Fruit fly (Drosophila melanogaster) whole organism, embryonic: ENCODE measurements around the gene sti.

ENCODE experiments used
- B-H1 ChIP-seq: fragments of 200-800 bp; sonication (Bioruptor generic); IDR thresholded peaks from 3 replicates; pipeline ENCODE4 v1.3.6; 2022; ENCODE audit warnings: missing biosample characterization, missing genetic modification characterization
- B-H2 ChIP-seq: fragments of 200-800 bp; sonication (Bioruptor generic); optimal IDR thresholded peaks from 2 replicates; lab custom pipeline; 2018; ENCODE audit warnings: missing biosample characterization, mild to moderate bottlenecking, missing genetic modification characterization
- CG10321 ChIP-seq: fragments of 200-800 bp; sonication (Bioruptor generic); IDR thresholded peaks from 2 replicates; pipeline ENCODE4 v1.3.6; 2022; ENCODE audit warnings: missing biosample characterization, missing genetic modification characterization
- CG10431 ChIP-seq: fragments of 200-800 bp; sonication (Bioruptor generic); optimal IDR thresholded peaks from 3 replicates; lab custom pipeline; 2018; ENCODE audit warnings: missing biosample characterization, mild to moderate bottlenecking, missing genetic modification characterization
- CG10462 ChIP-seq: fragments of 200-800 bp; sonication (Bioruptor generic); optimal IDR thresholded peaks from 2 replicates; lab custom pipeline; 2016; ENCODE audit warnings: missing biosample characterization, missing genetic modification characterization
- CG11093 ChIP-seq: fragments of 200-800 bp; sonication (Bioruptor generic); IDR thresholded peaks from 3 replicates; pipeline ENCODE4 v1.3.6; 2022; ENCODE audit warnings: missing biosample characterization, missing genetic modification characterization
- CG15011 ChIP-seq: fragments of 200-800 bp; sonication (Bioruptor generic); optimal IDR thresholded peaks from 3 replicates; lab custom pipeline; 2018; ENCODE audit warnings: missing biosample characterization, mild to moderate bottlenecking, missing genetic modification characterization
- CG17385 ChIP-seq: fragments of 200-800 bp; sonication (Bioruptor generic); optimal IDR thresholded peaks from 3 replicates; lab custom pipeline; 2018; ENCODE audit warnings: missing biosample characterization, mild to moderate bottlenecking, missing genetic modification characterization
- CG18011 ChIP-seq: fragments of 200-800 bp; sonication (Bioruptor generic); optimal IDR thresholded peaks from 2 replicates; lab custom pipeline; 2017; ENCODE audit warnings: missing biosample characterization, missing genetic modification characterization, mild to moderate bottlenecking, moderate library complexity, missing genotype
- CG18619 ChIP-seq: fragments of 200-800 bp; sonication (Bioruptor generic); optimal IDR thresholded peaks from 3 replicates; lab custom pipeline; 2017; ENCODE audit warnings: missing biosample characterization, mild to moderate bottlenecking, missing genetic modification characterization
- CG18764 ChIP-seq: fragments of 200-800 bp; sonication (Bioruptor generic); optimal IDR thresholded peaks from 3 replicates; lab custom pipeline; 2016; ENCODE audit warnings: missing biosample characterization, missing genetic modification characterization
- CG2202 ChIP-seq: fragments of 200-800 bp; sonication (Bioruptor generic); optimal IDR thresholded peaks from 2 replicates; lab custom pipeline; 2018; ENCODE audit warnings: missing biosample characterization, mild to moderate bottlenecking, missing genetic modification characterization
- CG2875 ChIP-seq: fragments of 200-800 bp; sonication (Bioruptor generic); optimal IDR thresholded peaks from 2 replicates; lab custom pipeline; 2017; ENCODE audit warnings: missing biosample characterization, mild to moderate bottlenecking, missing genetic modification characterization, missing genetic modification reagents
- CG30020 ChIP-seq: fragments of 200-800 bp; optimal IDR thresholded peaks from 2 replicates; lab custom pipeline; 2019; ENCODE audit warnings: missing biosample characterization, mild to moderate bottlenecking, missing genetic modification characterization, moderate library complexity
- CG30431 ChIP-seq: fragments of 200-800 bp; sonication (Bioruptor generic); optimal IDR thresholded peaks from 2 replicates; lab custom pipeline; 2017; ENCODE audit warnings: missing biosample characterization, missing genetic modification characterization
- CG32772 ChIP-seq: fragments of 200-800 bp; sonication (Bioruptor generic); IDR thresholded peaks from 2 replicates; pipeline ENCODE4 v1.3.6; 2022; ENCODE audit warnings: missing biosample characterization, missing genetic modification characterization
- CG4282 ChIP-seq: fragments of 200-800 bp; sonication (Bioruptor generic); optimal IDR thresholded peaks from 2 replicates; lab custom pipeline; 2016; ENCODE audit warnings: missing biosample characterization, missing genetic modification characterization
- CG4854 ChIP-seq: fragments of 200-800 bp; sonication (Bioruptor generic); optimal IDR thresholded peaks from 2 replicates; lab custom pipeline; 2016; ENCODE audit warnings: missing biosample characterization, missing genetic modification characterization, inconsistent platforms
- CG6765 ChIP-seq: fragments of 200-800 bp; sonication (Bioruptor generic); optimal IDR thresholded peaks from 3 replicates; lab custom pipeline; 2017; ENCODE audit warnings: missing biosample characterization, mild to moderate bottlenecking, missing genetic modification characterization
- CG6813 ChIP-seq: fragments of 200-800 bp; sonication (Bioruptor generic); optimal IDR thresholded peaks from 2 replicates; lab custom pipeline; 2017; ENCODE audit warnings: missing biosample characterization, missing genetic modification characterization, mild to moderate bottlenecking, moderate library complexity, missing genetic modification reagents
- CG8944 ChIP-seq: fragments of 200-800 bp; sonication (Bioruptor generic); optimal IDR thresholded peaks from 3 replicates; lab custom pipeline; 2016; ENCODE audit warnings: missing biosample characterization, missing genetic modification characterization
- CG9727 ChIP-seq: fragments of 200-800 bp; sonication (Bioruptor generic); optimal IDR thresholded peaks from 3 replicates; lab custom pipeline; 2017; ENCODE audit warnings: missing biosample characterization, mild to moderate bottlenecking, missing genetic modification characterization
- E2f1 ChIP-seq: fragments of 200-800 bp; sonication (Bioruptor generic); IDR thresholded peaks from 2 replicates; pipeline ENCODE4 v1.3.6; 2022; ENCODE audit warnings: missing biosample characterization, missing genetic modification characterization
- Ets97D ChIP-seq: fragments of 200-800 bp; sonication (Bioruptor generic); optimal IDR thresholded peaks from 3 replicates; lab custom pipeline; 2016; ENCODE audit warnings: missing biosample characterization, missing genetic modification characterization
- Lim3 ChIP-seq: fragments of 200-800 bp; sonication (Bioruptor generic); IDR thresholded peaks from 2 replicates; pipeline ENCODE4 v1.3.6; 2022; ENCODE audit warnings: missing biosample characterization, missing genetic modification characterization
- Ptx1 ChIP-seq: fragments of 200-800 bp; sonication (Bioruptor generic); IDR thresholded peaks from 2 replicates; pipeline ENCODE4 v1.3.6; 2022; ENCODE audit warnings: missing biosample characterization, missing genetic modification characterization
- Ssrp ChIP-seq: fragments of 200-800 bp; sonication (Bioruptor generic); optimal IDR thresholded peaks from 2 replicates; lab custom pipeline; 2018; ENCODE audit warnings: missing biosample characterization, mild to moderate bottlenecking, missing genetic modification characterization, moderate library complexity
- Vsx1 ChIP-seq: fragments of 200-800 bp; sonication (Bioruptor generic); optimal IDR thresholded peaks from 2 replicates; lab custom pipeline; 2017; ENCODE audit warnings: missing biosample characterization, mild to moderate bottlenecking, missing genetic modification characterization, missing genetic modification reagents
- amos ChIP-seq: fragments of 200-800 bp; sonication (Bioruptor generic); IDR thresholded peaks from 2 replicates; pipeline ENCODE4 v1.3.6; 2022; ENCODE audit warnings: missing biosample characterization, missing genetic modification characterization; ENCODE audit not compliant: partially characterized antibody
- ase ChIP-seq: fragments of 200-800 bp; sonication (Bioruptor generic); IDR thresholded peaks from 3 replicates; pipeline ENCODE4 v1.3.6; 2022; ENCODE audit warnings: missing biosample characterization, missing genetic modification characterization
- ash1 ChIP-seq: fragments of 200-800 bp; sonication (Bioruptor generic); optimal IDR thresholded peaks from 2 replicates; lab custom pipeline; 2018; ENCODE audit warnings: missing biosample characterization, mild to moderate bottlenecking, missing genetic modification characterization
- bigmax ChIP-seq: fragments of 200-800 bp; sonication (Bioruptor generic); optimal IDR thresholded peaks from 2 replicates; lab custom pipeline; 2018; ENCODE audit warnings: missing biosample characterization, mild to moderate bottlenecking, missing genetic modification characterization
- chn ChIP-seq: fragments of 200-800 bp; sonication (Bioruptor generic); optimal IDR thresholded peaks from 2 replicates; lab custom pipeline; 2016; ENCODE audit warnings: missing biosample characterization, missing genetic modification characterization
- croc ChIP-seq: fragments of 200-800 bp; sonication (Bioruptor generic); conservative IDR thresholded peaks from 3 replicates; pipeline ENCODE4 v1.3.6; 2022; ENCODE audit warnings: missing biosample characterization, missing genetic modification characterization
- danr ChIP-seq: fragments of 200-800 bp; sonication (Bioruptor generic); IDR thresholded peaks from 2 replicates; pipeline ENCODE4 v1.3.6; 2022; ENCODE audit warnings: missing biosample characterization, missing genetic modification characterization
- en ChIP-seq: fragments of 200-800 bp; sonication (Bioruptor generic); optimal IDR thresholded peaks from 2 replicates; lab custom pipeline; 2016; ENCODE audit warnings: missing biosample characterization, missing genetic modification characterization
- gce ChIP-seq: fragments of 200-800 bp; sonication (Bioruptor generic); IDR thresholded peaks from 3 replicates; pipeline ENCODE4 v1.3.6; 2022; ENCODE audit warnings: missing biosample characterization, missing genetic modification characterization
- gcm2 ChIP-seq: fragments of 200-800 bp; sonication (Bioruptor generic); optimal IDR thresholded peaks from 2 replicates; lab custom pipeline; 2016; ENCODE audit warnings: missing biosample characterization, missing genetic modification characterization
- jigr1 ChIP-seq: fragments of 200-800 bp; sonication (Bioruptor generic); IDR thresholded peaks from 3 replicates; pipeline ENCODE4 v1.3.6; 2022; ENCODE audit warnings: missing biosample characterization, missing genetic modification characterization
- mam ChIP-seq: fragments of 200-800 bp; sonication (Bioruptor generic); optimal IDR thresholded peaks from 3 replicates; lab custom pipeline; 2016; ENCODE audit warnings: missing biosample characterization, missing genetic modification characterization
- otp ChIP-seq: fragments of 200-800 bp; sonication (Bioruptor generic); IDR thresholded peaks from 3 replicates; pipeline ENCODE4, ENCODE4 v1.3.6; 2022; ENCODE audit warnings: missing biosample characterization, missing genetic modification characterization
- phol ChIP-seq: fragments of 200-800 bp; sonication (Bioruptor generic); optimal IDR thresholded peaks from 3 replicates; lab custom pipeline; 2018; ENCODE audit warnings: missing biosample characterization, mild to moderate bottlenecking, missing genetic modification characterization, moderate library complexity
- ranshi ChIP-seq: fragments of 200-800 bp; sonication (Bioruptor generic); IDR thresholded peaks from 2 replicates; pipeline ENCODE4 v1.3.6; 2022; ENCODE audit warnings: missing biosample characterization, missing genetic modification characterization
- schlank ChIP-seq: fragments of 200-800 bp; sonication (Bioruptor generic); optimal IDR thresholded peaks from 2 replicates; lab custom pipeline; 2018; ENCODE audit warnings: missing biosample characterization, mild to moderate bottlenecking, missing genetic modification characterization
- sd ChIP-seq: fragments of 200-800 bp; sonication (Bioruptor generic); optimal IDR thresholded peaks from 3 replicates; lab custom pipeline; 2018; ENCODE audit warnings: missing biosample characterization, mild to moderate bottlenecking, missing genetic modification characterization, moderate library complexity
- sug ChIP-seq: fragments of 200-800 bp; optimal IDR thresholded peaks from 2 replicates; lab custom pipeline; 2019; ENCODE audit warnings: missing biosample characterization, mild to moderate bottlenecking, missing genetic modification characterization, moderate library complexity
- toy ChIP-seq: fragments of 200-800 bp; sonication (Bioruptor generic); IDR thresholded peaks from 2 replicates; pipeline ENCODE4 v1.3.6; 2022; ENCODE audit warnings: missing biosample characterization, missing genetic modification characterization
- zen2 ChIP-seq: fragments of 200-800 bp; sonication (Bioruptor generic); IDR thresholded peaks from 3 replicates; pipeline ENCODE4 v1.3.6; 2022; ENCODE audit warnings: missing biosample characterization, missing genetic modification characterization; ENCODE audit not compliant: partially characterized antibody
- zf30C ChIP-seq: fragments of 200-800 bp; sonication (Bioruptor generic); optimal IDR thresholded peaks from 3 replicates; lab custom pipeline; 2018; ENCODE audit warnings: missing biosample characterization, mild to moderate bottlenecking, missing genetic modification characterization

The sti gene

dm6 chr3L:12503865-12504650, 10.6 kb downstream of the sti start, which contains the start of the genes CG10646 and vih (continued):
- no peak for TF ChIP-seq CG4854 (GFP tag; lab: Kevin White, UChicago)
- TF ChIP-seq gcm2 (GFP tag; lab: Kevin White, UChicago), result no peak
- no peak for TF ChIP-seq CG18011 (GFP tag; lab: Kevin White, UChicago)
- peak; percentile 45 for TF ChIP-seq mam (GFP tag; lab: Kevin White, UChicago)
- TF ChIP-seq B-H1 (GFP tag; lab: Robert Waterston, UW), result no peak
- no peak for TF ChIP-seq CG18764
- no peak for TF ChIP-seq otp (GFP tag; lab: Robert Waterston, UW)
- no peak for TF ChIP-seq CG11093 (GFP tag; lab: Robert Waterston, UW)
- TF ChIP-seq Vsx1, result peak; percentile 74
- no peak for TF ChIP-seq ash1 (GFP tag; lab: Kevin White, UChicago)
- TF ChIP-seq CG10462 (GFP tag; lab: Kevin White, UChicago), result peak; percentile 30
- no peak for TF ChIP-seq gce (GFP tag; lab: Robert Waterston, UW)
- no peak for TF ChIP-seq ase (GFP tag; lab: Robert Waterston, UW)
- peak; percentile 29 for TF ChIP-seq CG17385 (GFP tag; lab: Kevin White, UChicago)
- no peak for TF ChIP-seq sd (tag; lab: Kevin White, UChicago)
- TF ChIP-seq Lim3 (GFP tag; lab: Robert Waterston, UW), result no peak
- no peak for TF ChIP-seq CG15011 (GFP tag; lab: Kevin White, UChicago)
- no peak for TF ChIP-seq schlank (tag; lab: Kevin White, UChicago)
- peak; percentile 21 for TF ChIP-seq CG18619
- no peak for TF ChIP-seq zen2 (GFP tag; lab: Robert Waterston, UW)
- TF ChIP-seq CG8944, result no peak
- peak; percentile 53 for TF ChIP-seq CG30020 (tag; lab: Kevin White, UChicago)
- no peak for TF ChIP-seq en (GFP tag; lab: Kevin White, UChicago)
- TF ChIP-seq CG4282, result no peak
- TF ChIP-seq toy (GFP tag; lab: Robert Waterston, UW), result no peak
- no peak for TF ChIP-seq CG10321
- peak; percentile 2 for TF ChIP-seq zf30C (GFP tag; lab: Kevin White, UChicago)
- no peak for TF ChIP-seq CG10431
- no peak for TF ChIP-seq CG2875 (GFP tag; lab: Kevin White, UChicago)
- no peak for TF ChIP-seq CG30431
- TF ChIP-seq croc (GFP tag; lab: Robert Waterston, UW), result no peak
- peak; percentile 17 for TF ChIP-seq CG6765 (GFP tag; lab: Kevin White, UChicago)
- no peak for TF ChIP-seq jigr1 (GFP tag; lab: Robert Waterston, UW)
- no peak for TF ChIP-seq bigmax (GFP tag; lab: Kevin White, UChicago)
- TF ChIP-seq Ets97D, result peak; percentile 88
- TF ChIP-seq CG32772 (GFP tag; lab: Robert Waterston, UW), result no peak
- peak; percentile 39 for TF ChIP-seq B-H2
- TF ChIP-seq sug (tag; lab: Kevin White, UChicago), result peak; percentile 45
- TF ChIP-seq Ssrp (tag; lab: Kevin White, UChicago), result peak; percentile 44
- TF ChIP-seq CG9727 (GFP tag; lab: Kevin White, UChicago), result peak; percentile 55
- peak; percentile 25 for TF ChIP-seq chn (GFP tag; lab: Kevin White, UChicago)
- TF ChIP-seq E2f1 (GFP tag; lab: Robert Waterston, UW), result 0 out of 2 replicates have a peak, but pooled peaks have one; percentile 23
- TF ChIP-seq CG6813 (GFP tag; lab: Kevin White, UChicago), result no peak
- TF ChIP-seq CG2202 (tag; lab: Kevin White, UChicago), result no peak
- TF ChIP-seq amos (GFP tag; lab: Robert Waterston, UW), result no peak; the same call in 1 of the 2 replicates
- peak; percentile 39; the same call in 1 of the 2 replicates for TF ChIP-seq Ptx1
- TF ChIP-seq ranshi (GFP tag; lab: Robert Waterston, UW), result 0 out of 2 replicates have a peak, but pooled peaks have one; percentile 3
- TF ChIP-seq danr, result no peak
- peak; percentile 90 for TF ChIP-seq phol (tag; lab: Kevin White, UChicago)
